Worm (Caenorhabditis elegans) whole organism, young adult: ENCODE results near the gene C13F10.5.

ENCODE experiments used
- B0019.2 ChIP-seq: fragments of 200-800 bp; sonication (Bioruptor generic); conservative IDR thresholded peaks from 2 replicates; pipeline ENCODE4 v1.3.6; 2022; ENCODE audit warnings: missing genetic modification reagents, missing genetic modification characterization, missing compliant biosample characterization
- D2030.7 ChIP-seq: fragments of 200-800 bp; sonication (Bioruptor generic); IDR thresholded peaks from 2 replicates; pipeline ENCODE4 v1.3.6; 2022; ENCODE audit warnings: missing genetic modification reagents, missing genetic modification characterization, missing compliant biosample characterization
- F10E7.11 ChIP-seq: sonication (generic microtip); optimal IDR thresholded peaks from 2 replicates; lab custom pipeline; 2017; ENCODE audit warnings: mild to moderate bottlenecking, missing genetic modification characterization, moderate library complexity, missing compliant biosample characterization
- F37B4.10 ChIP-seq: fragments of 200-800 bp; sonication (Bioruptor generic); IDR thresholded peaks from 2 replicates; pipeline ENCODE4 v1.3.6; 2022; ENCODE audit warnings: missing genetic modification characterization, missing compliant biosample characterization
- F57A8.1 ChIP-seq: fragments of 200-800 bp; sonication (Bioruptor generic); optimal IDR thresholded peaks from 2 replicates; lab custom pipeline; 2018; ENCODE audit warnings: mild to moderate bottlenecking, missing genetic modification characterization, moderate library complexity, missing compliant biosample characterization
- F57C9.4 ChIP-seq: sonication (generic microtip); optimal IDR thresholded peaks from 2 replicates; lab custom pipeline; 2017; ENCODE audit warnings: mild to moderate bottlenecking, missing genetic modification characterization, missing compliant biosample characterization
- T07F8.4 ChIP-seq: sonication (generic microtip); optimal IDR thresholded peaks from 2 replicates; lab custom pipeline; 2016; ENCODE audit warnings: mild to moderate bottlenecking, missing genetic modification characterization, moderate library complexity, missing compliant biosample characterization
- Y56A3A.18 ChIP-seq: fragments of 200-800 bp; sonication (Bioruptor generic); IDR thresholded peaks from 2 replicates; pipeline ENCODE4 v1.3.6; 2022; ENCODE audit warnings: missing genetic modification reagents, missing genetic modification characterization, missing compliant biosample characterization
- ZK185.1 ChIP-seq: sonication (generic microtip); optimal IDR thresholded peaks from 2 replicates; lab custom pipeline; 2016; ENCODE audit warnings: mild to moderate bottlenecking, missing genetic modification characterization, missing compliant biosample characterization; ENCODE audit not compliant: poor library complexity, severe bottlenecking
- attf-6 ChIP-seq: fragments of 200-800 bp; sonication (Bioruptor generic); IDR thresholded peaks from 2 replicates; pipeline ENCODE4 v1.3.6; 2022; ENCODE audit warnings: missing genetic modification reagents, missing genetic modification characterization, missing compliant biosample characterization
- cebp-1 ChIP-seq, 2 experiments: fragments of 200-800 bp in 1 of 2; sonication (Bioruptor generic) in 1 of 2; sonication (generic microtip) in 1 of 2; IDR thresholded peaks in 1 of 2; optimal IDR thresholded peaks in 1 of 2; 2 replicates each; pipeline versions ENCODE4 v1.3.6 to Lab custom; 2017 to 2022; ENCODE audit warnings: missing compliant biosample characterization in 2 of 2, missing genetic modification characterization in 2 of 2, mild to moderate bottlenecking in 1 of 2, missing genetic modification reagents in 1 of 2, moderate library complexity in 1 of 2
- die-1 ChIP-seq: sonication (generic microtip); optimal IDR thresholded peaks from 2 replicates; lab custom pipeline; 2016; ENCODE audit warnings: missing genotype, mild to moderate bottlenecking, missing genetic modification characterization, missing compliant biosample characterization
- ets-4 ChIP-seq: fragments of 200-800 bp; sonication (Bioruptor generic); optimal IDR thresholded peaks from 2 replicates; lab custom pipeline; 2018; ENCODE audit warnings: mild to moderate bottlenecking, missing genetic modification characterization, missing compliant biosample characterization
- fkh-3 ChIP-seq: sonication (generic microtip); optimal IDR thresholded peaks from 2 replicates; lab custom pipeline; 2016; ENCODE audit warnings: mild to moderate bottlenecking, missing genetic modification characterization, missing compliant biosample characterization
- him-1 ChIP-seq: sonication (generic microtip); optimal IDR thresholded peaks from 2 replicates; lab custom pipeline; 2016; ENCODE audit warnings: missing genotype, missing genetic modification reagents, missing genetic modification characterization, missing compliant biosample characterization
- hmg-1.2 ChIP-seq: fragments of 200-800 bp; sonication (Bioruptor generic); IDR thresholded peaks from 2 replicates; pipeline ENCODE4 v1.3.6; 2022; ENCODE audit warnings: missing genetic modification reagents, missing genetic modification characterization, missing compliant biosample characterization
- let-526 ChIP-seq: fragments of 200-800 bp; sonication (Bioruptor generic); IDR thresholded peaks from 2 replicates; pipeline ENCODE4 v1.3.6; 2022; ENCODE audit warnings: missing genetic modification reagents, missing genetic modification characterization, missing compliant biosample characterization
- let-607 ChIP-seq, 2 experiments: fragments of 200-800 bp in 1 of 2; sonication (Bioruptor generic) in 1 of 2; sonication (generic microtip) in 1 of 2; optimal IDR thresholded peaks; 2 replicates each; lab custom pipeline; 2016 to 2018; ENCODE audit warnings: mild to moderate bottlenecking in 2 of 2, missing compliant biosample characterization in 2 of 2, missing genetic modification characterization in 2 of 2, moderate library complexity in 2 of 2, missing genotype in 1 of 2
- lin-35 ChIP-seq, 3 experiments: fragments of 150-350 bp in 2 of 3; sonication (generic microtip) in 1 of 3; optimal IDR thresholded peaks; 2 replicates each; lab custom pipeline; 2014 to 2018; ENCODE audit warnings: missing biosample characterization in 3 of 3, missing genetic modification characterization in 3 of 3, missing genetic modification reagents in 3 of 3
- lin-54 ChIP-seq: fragments of 200-800 bp; sonication (Bioruptor generic); optimal IDR thresholded peaks from 2 replicates; lab custom pipeline; 2018; ENCODE audit warnings: mild to moderate bottlenecking, missing genetic modification characterization, missing compliant biosample characterization
- lir-1 ChIP-seq: fragments of 200-800 bp; sonication (Bioruptor generic); conservative IDR thresholded peaks from 2 replicates; pipeline ENCODE4 v1.3.6; 2022; ENCODE audit warnings: missing genetic modification reagents, missing genetic modification characterization, missing compliant biosample characterization
- lsl-1 ChIP-seq: fragments of 200-800 bp; sonication (Bioruptor generic); optimal IDR thresholded peaks from 2 replicates; lab custom pipeline; 2018; ENCODE audit warnings: mild to moderate bottlenecking, missing genetic modification characterization, moderate library complexity, missing compliant biosample characterization
- lsy-27 ChIP-seq: sonication (generic microtip); optimal IDR thresholded peaks from 2 replicates; lab custom pipeline; 2017; ENCODE audit warnings: missing genetic modification characterization, mild to moderate bottlenecking, missing compliant biosample characterization, antibody characterized with exemption, missing genotype, borderline replicate concordance; ENCODE audit not compliant: insufficient read depth
- madf-10 ChIP-seq: sonication (generic microtip); optimal IDR thresholded peaks from 2 replicates; lab custom pipeline; 2016; ENCODE audit warnings: mild to moderate bottlenecking, missing genetic modification characterization, missing compliant biosample characterization
- madf-3 ChIP-seq: fragments of 200-800 bp; sonication (Bioruptor generic); IDR thresholded peaks from 2 replicates; pipeline ENCODE4 v1.3.6; 2022; ENCODE audit warnings: missing genetic modification reagents, missing genetic modification characterization, missing compliant biosample characterization
- mes-4 ChIP-seq: sonication (generic microtip); optimal IDR thresholded peaks from 2 replicates; lab custom pipeline; 2016; ENCODE audit warnings: missing genotype, missing genetic modification characterization, missing compliant biosample characterization
- nhr-179 ChIP-seq: sonication (generic microtip); optimal IDR thresholded peaks from 2 replicates; lab custom pipeline; 2016; ENCODE audit warnings: mild to moderate bottlenecking, missing genetic modification characterization, missing compliant biosample characterization
- nhr-90 ChIP-seq: sonication (generic microtip); optimal IDR thresholded peaks from 2 replicates; lab custom pipeline; 2016; ENCODE audit warnings: missing genotype, mild to moderate bottlenecking, missing genetic modification characterization, missing compliant biosample characterization
- pbrm-1 ChIP-seq: fragments of 200-800 bp; sonication (Bioruptor generic); IDR thresholded peaks from 2 replicates; pipeline ENCODE4 v1.3.6; 2022; ENCODE audit warnings: missing genetic modification reagents, missing genetic modification characterization, missing compliant biosample characterization
- repo-1 ChIP-seq: sonication (generic microtip); optimal IDR thresholded peaks from 2 replicates; lab custom pipeline; 2017; ENCODE audit warnings: mild to moderate bottlenecking, missing genetic modification characterization, missing compliant biosample characterization
- rpc-1 ChIP-seq, 2 experiments: fragments of 150-350 bp in 1 of 2; sonication (generic microtip) in 1 of 2; optimal IDR thresholded peaks; 2 replicates each; lab custom pipeline; 2014 to 2018; ENCODE audit warnings: missing biosample characterization in 1 of 2, missing genetic modification characterization in 1 of 2, missing genetic modification reagents in 1 of 2, missing genotype in 1 of 2
- snpc-1.1 ChIP-seq: sonication (generic microtip); optimal IDR thresholded peaks from 2 replicates; lab custom pipeline; 2017; ENCODE audit warnings: missing genetic modification characterization, mild to moderate bottlenecking, missing compliant biosample characterization, antibody characterized with exemption, moderate library complexity, missing genotype, missing genetic modification reagents; ENCODE audit not compliant: insufficient read depth
- snpc-4 ChIP-seq, 5 experiments: fragments of 150-350 bp in 1 of 5; sonication (generic microtip) in 4 of 5; optimal IDR thresholded peaks; 2 replicates each; lab custom pipeline; 2014 to 2018; ENCODE audit warnings: missing genetic modification characterization in 5 of 5, missing biosample characterization in 3 of 5, antibody characterized with exemption in 2 of 5, mild to moderate bottlenecking in 2 of 5, missing compliant biosample characterization in 2 of 5, missing genotype in 2 of 5, moderate library complexity in 2 of 5, missing genetic modification reagents in 1 of 5
- tlf-1 ChIP-seq: fragments of 200-800 bp; sonication (Bioruptor generic); optimal IDR thresholded peaks from 2 replicates; lab custom pipeline; 2018; ENCODE audit warnings: mild to moderate bottlenecking, missing genetic modification characterization, missing compliant biosample characterization
- ztf-28 ChIP-seq: fragments of 200-800 bp; sonication (Bioruptor generic); IDR thresholded peaks from 2 replicates; pipeline ENCODE4 v1.3.6; 2022; ENCODE audit warnings: missing genetic modification reagents, missing genetic modification characterization, missing compliant biosample characterization
- ztf-3 ChIP-seq: fragments of 200-800 bp; sonication (Bioruptor generic); optimal IDR thresholded peaks from 2 replicates; lab custom pipeline; 2018; ENCODE audit warnings: mild to moderate bottlenecking, missing genetic modification characterization, missing compliant biosample characterization

The C13F10.5 gene

DNA sequence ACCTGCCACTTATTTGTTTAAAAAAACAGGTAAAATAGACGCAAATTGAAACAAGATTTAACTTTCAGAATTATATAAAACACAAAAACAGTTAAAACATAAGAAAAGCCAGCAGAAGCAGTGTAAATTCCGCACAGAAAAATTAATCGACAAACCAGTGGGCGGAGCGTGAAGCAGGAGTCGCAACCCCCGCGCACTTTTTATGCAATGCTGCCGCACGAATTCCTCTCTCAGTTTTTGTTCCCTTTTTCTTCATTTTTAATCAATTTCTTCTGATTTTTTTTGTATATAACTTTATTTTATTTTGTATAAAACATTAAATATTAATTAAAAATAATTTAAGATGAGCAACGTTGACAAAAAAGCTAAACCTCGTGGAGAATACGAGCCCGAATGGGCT, 12.0 kb upstream of the C13F10.5 start, which contains the start of the genes gei-6 and krr-1 (continued):
- no peak for TF ChIP-seq B0019.2 (GFP tag; lab: Robert Waterston, UW)
- TF ChIP-seq F57C9.4: no peak
- peak; percentile 14 for TF ChIP-seq lin-54 (GFP tag; lab: Kevin White, UChicago)
- TF ChIP-seq F37B4.10 (GFP tag; lab: Robert Waterston, UW): no peak
- TF ChIP-seq lsy-27 (tag; lab: Kevin White, UChicago): no peak
- no peak for TF ChIP-seq him-1 (tag; lab: Kevin White, UChicago)
- TF ChIP-seq die-1 (tag; lab: Kevin White, UChicago): no peak
- peak; percentile 9 for TF ChIP-seq snpc-4 (GFP tag; optimal IDR thresholded peaks at IDR 0.05; lab: Kevin White, UChicago)
- TF ChIP-seq snpc-4 (tag; optimal IDR thresholded peaks at IDR 0.05; lab: Kevin White, UChicago): peak in 2 of 4 experiments; percentile 2 to 17
- no peak for TF ChIP-seq ets-4 (GFP tag; lab: Kevin White, UChicago)
- no peak for TF ChIP-seq hmg-1.2 (GFP tag; lab: Robert Waterston, UW)
- TF ChIP-seq F57A8.1: no peak
- peak in 1 of 3 experiments; percentile 53 for TF ChIP-seq lin-35 (GFP tag; optimal IDR thresholded peaks at IDR 0.05; lab: Kevin White, UChicago)
- TF ChIP-seq madf-10 (tag; lab: Kevin White, UChicago): no peak
- TF ChIP-seq pbrm-1: peak; percentile 15; the same call in 1 of the 2 replicates
- no peak for TF ChIP-seq mes-4 (tag; lab: Kevin White, UChicago)
- no peak for TF ChIP-seq let-607 (tag; optimal IDR thresholded peaks at IDR 0.05; lab: Kevin White, UChicago)
- peak; percentile 50 for TF ChIP-seq snpc-1.1 (tag; lab: Kevin White, UChicago)
- TF ChIP-seq ztf-28: no peak
- TF ChIP-seq madf-3: no peak
- TF ChIP-seq rpc-1 (optimal IDR thresholded peaks at IDR 0.05; lab: Kevin White, UChicago): peak; percentile 34
- TF ChIP-seq rpc-1 (tag; optimal IDR thresholded peaks at IDR 0.05; lab: Kevin White, UChicago): no peak
- no peak for TF ChIP-seq T07F8.4 (tag; lab: Kevin White, UChicago)
- no peak for TF ChIP-seq cebp-1 (GFP tag; IDR thresholded peaks at IDR 0.05; lab: Robert Waterston, UW)
- TF ChIP-seq cebp-1 (tag; optimal IDR thresholded peaks at IDR 0.05; lab: Kevin White, UChicago): peak; percentile 51
- no peak for TF ChIP-seq tlf-1 (GFP tag; lab: Kevin White, UChicago)
- TF ChIP-seq nhr-90: no peak
- TF ChIP-seq ztf-3 (GFP tag; lab: Kevin White, UChicago): no peak
- no peak for TF ChIP-seq lsl-1
- no peak for TF ChIP-seq nhr-179 (tag; lab: Kevin White, UChicago)
- no peak for TF ChIP-seq fkh-3 (tag; lab: Kevin White, UChicago)
- TF ChIP-seq let-526 (GFP tag; lab: Robert Waterston, UW): no peak
- no peak for TF ChIP-seq repo-1 (tag; lab: Kevin White, UChicago)

DNA sequence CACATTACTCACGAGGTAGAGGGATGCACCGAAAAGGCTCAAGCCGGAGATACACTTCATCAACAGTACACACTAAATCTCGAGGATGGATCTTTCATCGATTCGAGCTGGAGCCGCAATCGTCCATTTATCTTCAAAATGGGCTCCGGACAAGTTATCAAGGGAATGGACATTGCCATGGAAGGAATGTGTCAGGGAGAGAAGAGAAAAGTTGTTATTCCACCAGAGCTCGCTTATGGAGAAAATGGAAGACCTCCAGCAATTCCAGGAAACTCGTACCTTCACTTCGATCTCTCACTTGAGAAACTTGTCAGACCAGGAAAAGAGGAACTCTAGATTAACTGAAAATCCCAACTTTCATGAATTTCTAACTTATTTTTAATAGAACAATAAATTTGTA, 7.0 kb upstream of the C13F10.5 start:
- TF ChIP-seq D2030.7 (GFP tag; lab: Robert Waterston, UW): no peak
- TF ChIP-seq nhr-179 (tag; lab: Kevin White, UChicago): no peak
- TF ChIP-seq Y56A3A.18 (GFP tag; lab: Robert Waterston, UW): 0 out of 2 replicates have a peak, but pooled peaks have one; percentile 41
- TF ChIP-seq F10E7.11 (tag; lab: Kevin White, UChicago): no peak
- TF ChIP-seq attf-6 (GFP tag; lab: Robert Waterston, UW): 0 out of 2 replicates have a peak, but pooled peaks have one; percentile 23
- no peak for TF ChIP-seq lir-1
- peak; percentile 18 for TF ChIP-seq ZK185.1 (tag; lab: Kevin White, UChicago)
